Worm (Caenorhabditis elegans): Measurements from ENCODE around the gene K10G4.10.

K10G4.10 gene

ce11 chrV:17241278-17241661, 32.1 kb upstream of the K10G4.10 start:
- TF ChIP-seq dmd-6 (GFP tag; IDR thresholded peaks at IDR 0.05) (peak; percentile 73), daf-16 (GFP tag; optimal IDR thresholded peaks at IDR 0.05) (no peak), daf-16 (tag; optimal IDR thresholded peaks at IDR 0.05) (peak; percentile 47), ceh-20 (GFP tag; IDR thresholded peaks at IDR 0.05) (no peak), nhr-28 (tag; optimal IDR thresholded peaks at IDR 0.05) (peak; percentile 47), hlh-11 (tag; optimal IDR thresholded peaks at IDR 0.05) (peak; percentile 53), pqm-1 (tag; optimal IDR thresholded peaks at IDR 0.05) (peak; percentile 86), unc-130 (GFP tag; optimal IDR thresholded peaks at IDR 0.05) (no peak)

DNA sequence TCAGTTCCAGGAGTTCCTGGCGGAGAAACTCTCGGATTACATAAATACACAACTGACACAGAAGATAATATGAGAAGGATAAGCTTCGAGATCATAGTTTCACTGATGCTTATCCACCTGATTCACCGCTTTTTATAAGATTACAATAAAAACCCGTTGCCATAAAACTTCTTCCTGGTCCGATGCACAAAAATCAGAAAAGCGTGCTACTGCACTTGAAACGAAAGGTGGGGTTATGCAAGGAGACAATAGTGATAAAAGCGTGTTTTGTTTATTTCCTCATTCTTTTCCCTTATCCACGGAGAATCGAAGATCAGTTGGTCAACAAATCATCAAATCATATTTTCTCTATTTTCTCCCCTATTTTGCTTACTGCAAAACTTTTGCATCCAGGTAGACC, 30.8 kb upstream of the K10G4.10 start, which contains the start of gene Y68A4B.3:
Gene Y68A4B.3, minus strand, starts transcription at position 101 of the 400 bp plus-strand sequence.
- TF ChIP-seq D1046.2 (GFP tag; IDR thresholded peaks at IDR 0.05) (no peak), mxl-3 (GFP tag; optimal IDR thresholded peaks at IDR 0.05) (no peak), unc-62 (GFP tag; optimal IDR thresholded peaks at IDR 0.05 in 1 of 2) (no peak), unc-62 (tag; optimal IDR thresholded peaks at IDR 0.05) (no peak), egl-27 (tag; optimal IDR thresholded peaks at IDR 0.05) (no peak), F44E2.7 (GFP tag; IDR thresholded peaks at IDR 0.05) (no peak), nhr-76 (tag; optimal IDR thresholded peaks at IDR 0.05) (no peak), ztf-11 (tag; optimal IDR thresholded peaks at IDR 0.05) (no peak), nhr-42 (GFP tag; IDR thresholded peaks at IDR 0.05) (no peak), lin-39 (tag; optimal IDR thresholded peaks at IDR 0.05) (no peak), ztf-7 (tag; optimal IDR thresholded peaks at IDR 0.05) (no peak), F10B5.3 (tag; optimal IDR thresholded peaks at IDR 0.05) (no peak), tra-1 (GFP tag; IDR thresholded peaks at IDR 0.05) (no peak), F37D6.2 (tag; optimal IDR thresholded peaks at IDR 0.05) (no peak), dmd-9 (GFP tag; IDR thresholded peaks at IDR 0.05) (no peak), gei-8 (GFP tag; optimal IDR thresholded peaks at IDR 0.05) (no peak), mes-2 (tag; optimal IDR thresholded peaks at IDR 0.05; ENCODE audit: poor library complexity, severe bottlenecking) (no peak)

DNA sequence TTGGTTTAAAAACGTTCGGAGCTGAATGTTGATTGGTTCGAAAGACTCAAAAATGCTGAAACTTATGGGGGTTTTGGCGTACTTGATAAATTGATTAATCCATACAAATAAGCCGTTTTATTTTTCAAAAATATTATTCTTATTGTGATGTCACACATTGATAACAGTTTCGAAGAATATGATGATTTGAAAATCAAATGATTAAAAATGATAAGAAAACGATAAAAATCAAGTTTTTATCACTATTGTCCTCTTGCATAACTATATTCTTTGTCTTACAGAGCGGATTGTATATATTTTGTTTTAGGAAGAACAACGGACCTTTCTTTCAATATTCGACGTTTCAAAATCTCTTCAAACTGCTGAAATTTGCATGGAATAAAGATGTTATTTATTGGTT, 30.3 kb upstream of the K10G4.10 start:
- TF ChIP-seq cey-2 (tag; optimal IDR thresholded peaks at IDR 0.05; ENCODE audit: borderline replicate concordance, insufficient read depth) (no peak), nhr-25 (tag; optimal IDR thresholded peaks at IDR 0.05; ENCODE audit: borderline replicate concordance, insufficient read depth) (no peak), lin-15B (tag; optimal IDR thresholded peaks at IDR 0.05) (no peak), skn-1 (tag; optimal IDR thresholded peaks at IDR 0.05) (no peak), zip-11 (GFP tag; IDR thresholded peaks at IDR 0.05) (no peak), pqm-1 (tag; optimal IDR thresholded peaks at IDR 0.05) (peak; percentile 20), R02D3.7 (tag; optimal IDR thresholded peaks at IDR 0.05) (no peak), dmd-6 (GFP tag; IDR thresholded peaks at IDR 0.05) (0 out of 2 replicates have a peak, but pooled peaks have one; percentile 7), tra-1 (GFP tag; IDR thresholded peaks at IDR 0.05) (no peak), ceh-62 (tag; optimal IDR thresholded peaks at IDR 0.05) (no peak), php-3 (GFP tag; IDR thresholded peaks at IDR 0.05) (0 out of 2 replicates have a peak, but pooled peaks have one; percentile 26), attf-4 (tag; optimal IDR thresholded peaks at IDR 0.05) (no peak), tag-97 (GFP tag; IDR thresholded peaks at IDR 0.05) (no peak)

ce11 chrV:17245406-17245805, 27.9 kb upstream of the K10G4.10 start, which contains the start of gene clec-242:
Gene clec-242 (minus strand): TSS chrV:17245506.
- no peak for TF ChIP-seq daf-16 (GFP tag; optimal IDR thresholded peaks at IDR 0.05)
- no peak for TF ChIP-seq daf-16 (tag; optimal IDR thresholded peaks at IDR 0.05)
- TF ChIP-seq lin-39 (tag; optimal IDR thresholded peaks at IDR 0.05), result no peak
- no peak for TF ChIP-seq dmd-6 (GFP tag; IDR thresholded peaks at IDR 0.05)
- TF ChIP-seq dve-1 (tag; optimal IDR thresholded peaks at IDR 0.05; ENCODE audit: insufficient read depth), result no peak
- no peak for TF ChIP-seq skn-1 (tag; optimal IDR thresholded peaks at IDR 0.05)
- no peak for TF ChIP-seq ztf-11 (tag; optimal IDR thresholded peaks at IDR 0.05)
- TF ChIP-seq lir-3 (tag; optimal IDR thresholded peaks at IDR 0.05), result no peak
- no peak for TF ChIP-seq unc-39 (tag; optimal IDR thresholded peaks at IDR 0.05)
- TF ChIP-seq nhr-6 (tag; optimal IDR thresholded peaks at IDR 0.05), result no peak
